Fruit fly (Drosophila melanogaster) whole organism, prepupa: ENCODE measurements around the gene GramD1B.

Experiments used
- Blimp-1 ChIP-seq: fragments of 200-800 bp; sonication (Bioruptor generic); optimal IDR thresholded peaks from 3 replicates; lab custom pipeline; 2017; ENCODE audit warnings: missing biosample characterization, missing genetic modification characterization, mild to moderate bottlenecking, moderate library complexity, missing genetic modification reagents
- CG10631 ChIP-seq: fragments of 200-800 bp; sonication (Bioruptor generic); optimal IDR thresholded peaks from 2 replicates; lab custom pipeline; 2016; ENCODE audit warnings: missing biosample characterization, missing genetic modification characterization
- CG10669 ChIP-seq: fragments of 200-800 bp; sonication (Bioruptor generic); optimal IDR thresholded peaks from 3 replicates; lab custom pipeline; 2018; ENCODE audit warnings: missing biosample characterization, mild to moderate bottlenecking, missing genetic modification characterization, moderate library complexity
- CG11762 ChIP-seq: fragments of 200-800 bp; sonication (Bioruptor generic); optimal IDR thresholded peaks from 3 replicates; lab custom pipeline; 2016; ENCODE audit warnings: missing biosample characterization, missing genetic modification characterization; ENCODE audit not compliant: insufficient read depth
- CG11902 ChIP-seq: fragments of 200-800 bp; sonication (Bioruptor generic); optimal IDR thresholded peaks from 3 replicates; lab custom pipeline; 2016; ENCODE audit warnings: missing biosample characterization, missing genetic modification characterization
- CG15336 ChIP-seq: fragments of 200-800 bp; sonication (Bioruptor generic); IDR thresholded peaks from 2 replicates; pipeline ENCODE4 v1.3.6; 2022; ENCODE audit warnings: missing biosample characterization, missing genetic modification characterization
- CG16779 ChIP-seq: fragments of 200-800 bp; sonication (Bioruptor generic); optimal IDR thresholded peaks from 3 replicates; lab custom pipeline; 2017; ENCODE audit warnings: missing biosample characterization, mild to moderate bottlenecking, missing genetic modification characterization
- CG3032 ChIP-seq: fragments of 200-800 bp; optimal IDR thresholded peaks from 2 replicates; lab custom pipeline; 2019; ENCODE audit warnings: missing biosample characterization, mild to moderate bottlenecking, missing genetic modification characterization, moderate library complexity
- CG31627 ChIP-seq: fragments of 200-800 bp; sonication (Bioruptor generic); optimal IDR thresholded peaks from 3 replicates; lab custom pipeline; 2016; ENCODE audit warnings: missing biosample characterization, missing genetic modification characterization
- CG32006 ChIP-seq: fragments of 200-800 bp; sonication (Bioruptor generic); optimal IDR thresholded peaks from 3 replicates; lab custom pipeline; 2017; ENCODE audit warnings: missing biosample characterization, mild to moderate bottlenecking, missing genetic modification characterization
- CG3919 ChIP-seq: fragments of 200-800 bp; sonication (Bioruptor generic); optimal IDR thresholded peaks from 3 replicates; lab custom pipeline; 2016; ENCODE audit warnings: missing biosample characterization, missing genetic modification characterization
- CG4318 ChIP-seq: fragments of 200-800 bp; sonication (Bioruptor generic); optimal IDR thresholded peaks from 3 replicates; lab custom pipeline; 2017; ENCODE audit warnings: missing biosample characterization, mild to moderate bottlenecking, missing genetic modification characterization
- CG6163 ChIP-seq: fragments of 200-800 bp; sonication (Bioruptor generic); IDR thresholded peaks from 3 replicates; pipeline ENCODE4 v1.3.6; 2022; ENCODE audit warnings: missing biosample characterization, missing genetic modification characterization
- CG6276 ChIP-seq: fragments of 200-800 bp; sonication (Bioruptor generic); optimal IDR thresholded peaks from 2 replicates; lab custom pipeline; 2017; ENCODE audit warnings: missing biosample characterization, mild to moderate bottlenecking, missing genetic modification characterization
- CG6792 ChIP-seq: fragments of 200-800 bp; sonication (Bioruptor generic); optimal IDR thresholded peaks from 3 replicates; lab custom pipeline; 2016; ENCODE audit warnings: missing biosample characterization, missing genetic modification characterization
- CG6854 ChIP-seq: fragments of 200-800 bp; sonication (Bioruptor generic); optimal IDR thresholded peaks from 2 replicates; lab custom pipeline; 2017; ENCODE audit warnings: missing biosample characterization, mild to moderate bottlenecking, missing genetic modification characterization
- CG7368 ChIP-seq: fragments of 200-800 bp; sonication (Bioruptor generic); optimal IDR thresholded peaks from 3 replicates; lab custom pipeline; 2016; ENCODE audit warnings: missing biosample characterization, missing genetic modification characterization
- CG8119 ChIP-seq: fragments of 200-800 bp; sonication (Bioruptor generic); IDR thresholded peaks from 3 replicates; pipeline ENCODE4 v1.3.6; 2022; ENCODE audit warnings: missing biosample characterization, missing genetic modification characterization
- CG8319 ChIP-seq: fragments of 200-800 bp; sonication (Bioruptor generic); optimal IDR thresholded peaks from 3 replicates; lab custom pipeline; 2016; ENCODE audit warnings: missing biosample characterization, missing genetic modification characterization
- CG8632 ChIP-seq: fragments of 200-800 bp; sonication (Bioruptor generic); optimal IDR thresholded peaks from 3 replicates; lab custom pipeline; 2016; ENCODE audit warnings: missing biosample characterization, missing genetic modification characterization
- CG9139 ChIP-seq: fragments of 200-800 bp; sonication (Bioruptor generic); optimal IDR thresholded peaks from 3 replicates; lab custom pipeline; 2017; ENCODE audit warnings: missing biosample characterization, mild to moderate bottlenecking, missing genetic modification characterization
- Eip75B ChIP-seq: fragments of 200-800 bp; sonication (Bioruptor generic); optimal IDR thresholded peaks from 3 replicates; lab custom pipeline; 2016; ENCODE audit warnings: missing biosample characterization, missing genetic modification characterization
- Eip78C ChIP-seq: fragments of 200-800 bp; sonication (Bioruptor generic); peaks from one replicate; lab custom pipeline; 2016; ENCODE audit warnings: missing biosample characterization, missing genetic modification characterization
- Eip93F ChIP-seq: fragments of 200-800 bp; sonication (Bioruptor generic); optimal IDR thresholded peaks from 2 replicates; lab custom pipeline; 2016; ENCODE audit warnings: missing biosample characterization, mild to moderate bottlenecking, missing genetic modification characterization
- Ets21C ChIP-seq: fragments of 200-800 bp; sonication (Bioruptor generic); optimal IDR thresholded peaks from 3 replicates; lab custom pipeline; 2016; ENCODE audit warnings: missing biosample characterization, missing genetic modification characterization
- Ets96B ChIP-seq: fragments of 200-800 bp; optimal IDR thresholded peaks from 2 replicates; lab custom pipeline; 2019; ENCODE audit warnings: missing biosample characterization, mild to moderate bottlenecking, missing genetic modification characterization, moderate library complexity
- Hr38 ChIP-seq: sonication (Bioruptor generic); optimal IDR thresholded peaks from 2 replicates; lab custom pipeline; 2016; ENCODE audit warnings: missing biosample characterization, missing genetic modification characterization
- Hr39 ChIP-seq: fragments of 200-800 bp; sonication (Bioruptor generic); optimal IDR thresholded peaks from 2 replicates; lab custom pipeline; 2016; ENCODE audit warnings: missing biosample characterization, missing genetic modification characterization
- Hr4 ChIP-seq: fragments of 200-800 bp; sonication (Bioruptor generic); optimal IDR thresholded peaks from 3 replicates; lab custom pipeline; 2016; ENCODE audit warnings: missing biosample characterization, missing genetic modification characterization
- Lpt ChIP-seq: fragments of 200-800 bp; sonication (Bioruptor generic); optimal IDR thresholded peaks from 3 replicates; lab custom pipeline; 2016; ENCODE audit warnings: missing biosample characterization, missing genetic modification characterization
- Met ChIP-seq: fragments of 200-800 bp; sonication (Bioruptor generic); optimal IDR thresholded peaks from 3 replicates; lab custom pipeline; 2016; ENCODE audit warnings: missing biosample characterization, missing genetic modification characterization
- OdsH ChIP-seq: fragments of 200-800 bp; sonication (Bioruptor generic); optimal IDR thresholded peaks from 3 replicates; lab custom pipeline; 2016; ENCODE audit warnings: missing biosample characterization, missing genetic modification characterization
- Smox ChIP-seq: fragments of 200-800 bp; sonication (Bioruptor generic); optimal IDR thresholded peaks from 3 replicates; lab custom pipeline; 2016; ENCODE audit warnings: missing biosample characterization, missing genetic modification characterization
- Sox102F ChIP-seq: fragments of 200-800 bp; sonication (Bioruptor generic); optimal IDR thresholded peaks from 2 replicates; lab custom pipeline; 2016; ENCODE audit warnings: missing biosample characterization, mild to moderate bottlenecking, missing genetic modification characterization
- Sox14 ChIP-seq: fragments of 200-800 bp; sonication (Bioruptor generic); optimal IDR thresholded peaks from 3 replicates; lab custom pipeline; 2016; ENCODE audit warnings: missing biosample characterization, missing genetic modification characterization
- Sox15 ChIP-seq: fragments of 200-800 bp; sonication (Bioruptor generic); optimal IDR thresholded peaks from 3 replicates; lab custom pipeline; 2016; ENCODE audit warnings: missing biosample characterization, missing genetic modification characterization
- acj6 ChIP-seq: fragments of 200-800 bp; sonication (Bioruptor generic); optimal IDR thresholded peaks from 3 replicates; lab custom pipeline; 2016; ENCODE audit warnings: missing biosample characterization, missing genetic modification characterization
- dac ChIP-seq: fragments of 200-800 bp; sonication (Bioruptor generic); optimal IDR thresholded peaks from 2 replicates; lab custom pipeline; 2017; ENCODE audit warnings: missing biosample characterization, mild to moderate bottlenecking, missing genetic modification characterization
- dsx ChIP-seq: fragments of 200-800 bp; optimal IDR thresholded peaks from 3 replicates; lab custom pipeline; 2019; ENCODE audit warnings: missing biosample characterization, mild to moderate bottlenecking, missing genetic modification characterization, moderate library complexity; ENCODE audit not compliant: poor library complexity, severe bottlenecking
- fd59A ChIP-seq: fragments of 200-800 bp; sonication (Bioruptor generic); optimal IDR thresholded peaks from 2 replicates; lab custom pipeline; 2017; ENCODE audit warnings: missing biosample characterization, mild to moderate bottlenecking, missing genetic modification characterization, missing genetic modification reagents
- fd85E ChIP-seq: fragments of 200-800 bp; sonication (Bioruptor generic); optimal IDR thresholded peaks from 3 replicates; lab custom pipeline; 2016; ENCODE audit warnings: missing biosample characterization, missing genetic modification characterization
- fkh ChIP-seq: fragments of 200-800 bp; sonication (Bioruptor generic); optimal IDR thresholded peaks from 3 replicates; lab custom pipeline; 2017; ENCODE audit warnings: missing biosample characterization, mild to moderate bottlenecking, missing genetic modification characterization, moderate library complexity
- lz ChIP-seq: fragments of 200-800 bp; sonication (Bioruptor generic); optimal IDR thresholded peaks from 3 replicates; lab custom pipeline; 2016; ENCODE audit warnings: missing biosample characterization, missing genetic modification characterization
- net ChIP-seq: fragments of 200-800 bp; sonication (Bioruptor generic); optimal IDR thresholded peaks from 3 replicates; lab custom pipeline; 2016; ENCODE audit warnings: missing biosample characterization, missing genetic modification characterization
- pdm3 ChIP-seq: fragments of 200-800 bp; sonication (Bioruptor generic); optimal IDR thresholded peaks from 3 replicates; lab custom pipeline; 2016; ENCODE audit warnings: missing biosample characterization, missing genetic modification characterization
- salr ChIP-seq, 2 experiments: fragments of 200-800 bp; sonication (Bioruptor generic); optimal IDR thresholded peaks; 3 replicates each; lab custom pipeline; 2016 to 2018; ENCODE audit warnings: missing biosample characterization in 2 of 2, missing genetic modification characterization in 2 of 2, mild to moderate bottlenecking in 1 of 2
- spab ChIP-seq: fragments of 200-800 bp; sonication (Bioruptor generic); optimal IDR thresholded peaks from 2 replicates; lab custom pipeline; 2017; ENCODE audit warnings: missing biosample characterization, mild to moderate bottlenecking, missing genetic modification characterization, missing genetic modification reagents
- ss ChIP-seq, 2 experiments: fragments of 200-800 bp; sonication (Bioruptor generic); optimal IDR thresholded peaks; 2 replicates in 1 of 2; 3 replicates in 1 of 2; lab custom pipeline; 2017 to 2018; ENCODE audit warnings: mild to moderate bottlenecking in 2 of 2, missing biosample characterization in 2 of 2, missing genetic modification characterization in 2 of 2, moderate library complexity in 1 of 2
- svp ChIP-seq: fragments of 200-800 bp; sonication (Bioruptor generic); peaks from one replicate; lab custom pipeline; 2016; ENCODE audit warnings: missing biosample characterization, missing genetic modification characterization
- topi ChIP-seq: fragments of 200-800 bp; sonication (Bioruptor generic); optimal IDR thresholded peaks from 3 replicates; lab custom pipeline; 2016; ENCODE audit warnings: missing biosample characterization, missing genetic modification characterization
- vri ChIP-seq: fragments of 200-800 bp; sonication (Bioruptor generic); optimal IDR thresholded peaks from 3 replicates; lab custom pipeline; 2016; ENCODE audit warnings: missing biosample characterization, mild to moderate bottlenecking, missing genetic modification characterization

The GramD1B gene

dm6 chr2L:3338566-3339215 lies 34.5 kb downstream of the GramD1B start:
- TF ChIP-seq Hr39 (GFP tag; lab: Kevin White, UChicago) = peak; percentile 85
- TF ChIP-seq Smox (GFP tag; lab: Kevin White, UChicago) = peak; percentile 75
- TF ChIP-seq Ets21C (GFP tag; lab: Kevin White, UChicago) = peak; percentile 71
- TF ChIP-seq CG3919 (GFP tag; lab: Kevin White, UChicago) = peak; percentile 88
- TF ChIP-seq Lpt (GFP tag; lab: Kevin White, UChicago) = peak; percentile 89
- TF ChIP-seq CG16779 = peak; percentile 62
- peak; percentile 90 for TF ChIP-seq Sox14 (GFP tag; lab: Kevin White, UChicago)
- TF ChIP-seq vri = peak; percentile 57
- TF ChIP-seq dac (GFP tag; lab: Kevin White, UChicago) = peak; percentile 70
- peak; percentile 64 for TF ChIP-seq CG9139
- TF ChIP-seq CG10669 = peak; percentile 79
- TF ChIP-seq spab (GFP tag; lab: Kevin White, UChicago) = peak; percentile 66
- TF ChIP-seq CG6276 = peak; percentile 91
- TF ChIP-seq CG3032 (tag; lab: Kevin White, UChicago) = peak; percentile 72
- peak; percentile 86 for TF ChIP-seq net (GFP tag; lab: Kevin White, UChicago)
- peak; percentile 78 for TF ChIP-seq CG11762 (GFP tag; lab: Kevin White, UChicago)
- TF ChIP-seq CG10631 = peak; percentile 87
- TF ChIP-seq Eip78C (GFP tag; lab: Kevin White, UChicago) = peak; percentile 95
- TF ChIP-seq fd59A (GFP tag; lab: Kevin White, UChicago) = peak; percentile 68
- peak; percentile 79 for TF ChIP-seq topi
- TF ChIP-seq salr (GFP tag; optimal IDR thresholded peaks at IDR 0.05; lab: Kevin White, UChicago) = peak; percentile 66 to 79
- TF ChIP-seq acj6 (GFP tag; lab: Kevin White, UChicago) = peak; percentile 88
- TF ChIP-seq Blimp-1 = no peak
- TF ChIP-seq CG15336 = peak; percentile 92
- TF ChIP-seq Sox102F (GFP tag; lab: Kevin White, UChicago) = peak; percentile 76
- TF ChIP-seq ss (GFP tag; optimal IDR thresholded peaks at IDR 0.05; lab: Kevin White, UChicago) = peak; percentile 54 to 71
- TF ChIP-seq Hr38 = peak; percentile 43
- TF ChIP-seq CG8319 (GFP tag; lab: Kevin White, UChicago) = peak; percentile 67
- peak; percentile 84 for TF ChIP-seq CG6792
- peak; percentile 64 for TF ChIP-seq CG11902 (GFP tag; lab: Kevin White, UChicago)
- TF ChIP-seq CG31627 (GFP tag; lab: Kevin White, UChicago) = peak; percentile 84
- peak; percentile 64 for TF ChIP-seq Sox15
- peak; percentile 75 for TF ChIP-seq Met (GFP tag; lab: Kevin White, UChicago)
- TF ChIP-seq fd85E (GFP tag; lab: Kevin White, UChicago) = peak; percentile 19
- TF ChIP-seq CG4318 (GFP tag; lab: Kevin White, UChicago) = peak; percentile 78
- TF ChIP-seq pdm3 = peak; percentile 89
- TF ChIP-seq Eip93F (GFP tag; lab: Kevin White, UChicago) = peak; percentile 81
- peak; percentile 81 for TF ChIP-seq lz (GFP tag; lab: Kevin White, UChicago)
- peak; percentile 28 for TF ChIP-seq CG6854 (GFP tag; lab: Kevin White, UChicago)
- TF ChIP-seq CG6163 = peak; percentile 89
- no peak for TF ChIP-seq fkh (GFP tag; lab: Kevin White, UChicago)
- TF ChIP-seq CG8119 (GFP tag; lab: Robert Waterston, UW) = peak; percentile 91
- TF ChIP-seq OdsH = peak; percentile 91
- TF ChIP-seq CG7368 (GFP tag; lab: Kevin White, UChicago) = peak; percentile 86
- peak; percentile 43 for TF ChIP-seq dsx (GFP tag; lab: Kevin White, UChicago)
- TF ChIP-seq Ets96B = peak; percentile 68
- TF ChIP-seq CG8632 (GFP tag; lab: Kevin White, UChicago) = peak; percentile 48
- TF ChIP-seq CG32006 (GFP tag; lab: Kevin White, UChicago) = peak; percentile 91
- TF ChIP-seq Eip75B (GFP tag; lab: Kevin White, UChicago) = peak; percentile 86
- TF ChIP-seq svp (GFP tag; lab: Kevin White, UChicago) = peak; percentile 88
- peak; percentile 94 for TF ChIP-seq Hr4
